Fruit fly (Drosophila melanogaster) whole organism: Measurements from ENCODE around the gene Orct.

Experiments used
- CG8478 ChIP-seq: fragments of >200 bp; optimal IDR thresholded peaks from 2 replicates; lab custom pipeline; 2018; ENCODE audit warnings: inconsistent platforms
- Dll ChIP-seq: fragments of >200 bp; optimal IDR thresholded peaks from 2 replicates; lab custom pipeline; 2017
- EcR ChIP-seq, 2 experiments: fragments of >200 bp; optimal IDR thresholded peaks; 2 replicates each; lab custom pipeline; 2017; ENCODE audit warnings: missing biosample characterization in 2 of 2, missing genetic modification characterization in 2 of 2, missing genetic modification reagents in 2 of 2
- pan ChIP-seq: fragments of >200 bp; optimal IDR thresholded peaks from 2 replicates; lab custom pipeline; 2017
- psq ChIP-seq: fragments of >200 bp; optimal IDR thresholded peaks from 2 replicates; lab custom pipeline; 2017
- usp ChIP-seq: fragments of >200 bp; optimal IDR thresholded peaks from 2 replicates; lab custom pipeline; 2017; ENCODE audit warnings: missing biosample characterization, missing genetic modification characterization, mixed read lengths

The Orct gene

dm6 chr3R:24299148-24299547 lies 23.1 kb downstream of the Orct start:
- TF ChIP-seq usp (GFP tag; lab: Kevin White, UChicago), result no peak
- no peak for TF ChIP-seq pan (lab: Kevin White, UChicago)
- TF ChIP-seq Dll (lab: Kevin White, UChicago), result no peak

dm6 chr3R:24301520-24301919 lies 25.5 kb downstream of the Orct start:
- no peak for TF ChIP-seq psq (lab: Kevin White, UChicago)

dm6 chr3R:24303060-24303459 lies 27.0 kb downstream of the Orct start:
- TF ChIP-seq CG8478 (lab: Kevin White, UChicago) (no peak), EcR (GFP tag; optimal IDR thresholded peaks at IDR 0.05; lab: Kevin White, UChicago) (no peak), pan (lab: Kevin White, UChicago) (no peak)

- TF ChIP-seq Dll (lab: Kevin White, UChicago), result no peak
- no peak for TF ChIP-seq psq (lab: Kevin White, UChicago)
- no peak for TF ChIP-seq EcR (GFP tag; optimal IDR thresholded peaks at IDR 0.05; lab: Kevin White, UChicago)
- no peak for TF ChIP-seq CG8478 (lab: Kevin White, UChicago)
- TF ChIP-seq usp (GFP tag; lab: Kevin White, UChicago), result no peak
- no peak for TF ChIP-seq pan (lab: Kevin White, UChicago)
Observed at dm6 chr3R:24318217-24319082, 42.4 kb downstream of the Orct start, which contains the start of the genes Nab2 and BRWD3. TSS of gene Nab2 (minus strand) at chr3R:24318419. TSS of gene BRWD3 (plus strand) at chr3R:24319000.

- TF ChIP-seq pan (lab: Kevin White, UChicago), result no peak
- TF ChIP-seq psq (lab: Kevin White, UChicago), result no peak
- TF ChIP-seq Dll (lab: Kevin White, UChicago), result no peak
- no peak for TF ChIP-seq EcR (GFP tag; optimal IDR thresholded peaks at IDR 0.05; lab: Kevin White, UChicago)
- TF ChIP-seq usp (GFP tag; lab: Kevin White, UChicago), result no peak
- TF ChIP-seq CG8478 (lab: Kevin White, UChicago), result no peak
Observed at dm6 chr3R:24319083-24319381, 43.0 kb downstream of the Orct start.

dm6 chr3R:24319632-24320341 lies 43.7 kb downstream of the Orct start:
- no peak for TF ChIP-seq EcR (GFP tag; optimal IDR thresholded peaks at IDR 0.05; lab: Kevin White, UChicago)
- no peak for TF ChIP-seq pan (lab: Kevin White, UChicago)
- TF ChIP-seq Dll (lab: Kevin White, UChicago), result no peak
- no peak for TF ChIP-seq CG8478 (lab: Kevin White, UChicago)
- no peak for TF ChIP-seq psq (lab: Kevin White, UChicago)

dm6 chr3R:24320342-24320711 lies 44.3 kb downstream of the Orct start:
- TF ChIP-seq Dll (lab: Kevin White, UChicago), result no peak
- TF ChIP-seq usp (GFP tag; lab: Kevin White, UChicago), result no peak
- TF ChIP-seq CG8478 (lab: Kevin White, UChicago), result peak; percentile 12
- no peak for TF ChIP-seq EcR (GFP tag; optimal IDR thresholded peaks at IDR 0.05; lab: Kevin White, UChicago)
- TF ChIP-seq pan (lab: Kevin White, UChicago), result no peak
- no peak for TF ChIP-seq psq (lab: Kevin White, UChicago)
